Worm (Caenorhabditis elegans): ENCODE measurements around the gene srg-66.

DNA sequence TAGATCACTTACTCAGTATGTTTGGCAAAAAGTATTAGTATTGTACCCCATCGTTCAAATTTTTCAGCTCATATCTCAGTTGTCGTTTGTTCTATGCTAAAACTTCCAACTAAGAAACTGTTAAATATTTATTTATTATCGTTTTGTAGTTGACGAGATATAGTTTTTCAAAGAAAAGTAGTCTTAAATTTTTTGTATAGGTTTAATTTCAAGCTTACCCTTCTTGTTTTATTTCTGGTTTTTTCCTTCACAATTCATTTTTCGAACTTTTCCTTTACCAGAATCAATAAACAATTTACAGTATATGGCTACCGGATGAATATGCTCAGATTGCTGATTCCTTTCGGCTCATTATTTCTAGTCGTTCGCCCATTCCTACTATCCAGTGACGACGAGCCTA is 36.4 kb downstream of the srg-66 start, which contains the start of gene F08F3.1:
- no peak for TF ChIP-seq nhr-76 (tag; optimal IDR thresholded peaks at IDR 0.05)
- TF ChIP-seq elt-3 (tag; optimal IDR thresholded peaks at IDR 0.05), result no peak
- no peak for TF ChIP-seq bed-3 (GFP tag; optimal IDR thresholded peaks at IDR 0.05)
- no peak for TF ChIP-seq cnd-1 (tag; optimal IDR thresholded peaks at IDR 0.05)
- TF ChIP-seq pha-4 (tag; optimal IDR thresholded peaks at IDR 0.05), result no peak
- TF ChIP-seq blmp-1 (tag; optimal IDR thresholded peaks at IDR 0.05), result no peak
- no peak for TF ChIP-seq snpc-4 (tag; optimal IDR thresholded peaks at IDR 0.05)
- TF ChIP-seq mls-2 (tag; optimal IDR thresholded peaks at IDR 0.05), result no peak
- TF ChIP-seq mep-1 (tag; optimal IDR thresholded peaks at IDR 0.05), result no peak

All from whole organism, mixed stage, embryonic.